Worm (Caenorhabditis elegans) whole organism, young adult: ENCODE results near the gene gpd-3.

ENCODE experiments used
- B0261.1 ChIP-seq: sonication (generic microtip); optimal IDR thresholded peaks from 2 replicates; lab custom pipeline; 2016; ENCODE audit warnings: mild to moderate bottlenecking, missing genetic modification characterization, moderate library complexity, missing compliant biosample characterization
- B0336.3 ChIP-seq: fragments of 200-800 bp; sonication (Bioruptor generic); IDR thresholded peaks from 2 replicates; pipeline ENCODE4 v1.3.6; 2022; ENCODE audit warnings: missing genetic modification characterization, missing compliant biosample characterization
- aptf-2 ChIP-seq: fragments of 200-800 bp; sonication (Bioruptor generic); conservative IDR thresholded peaks from 2 replicates; pipeline ENCODE4 v1.3.6; 2022; ENCODE audit warnings: missing genetic modification reagents, missing genetic modification characterization, missing compliant biosample characterization
- athp-1 ChIP-seq: sonication (generic microtip); optimal IDR thresholded peaks from 2 replicates; lab custom pipeline; 2017; ENCODE audit warnings: mild to moderate bottlenecking, missing genetic modification characterization, missing compliant biosample characterization
- attf-3 ChIP-seq: fragments of 200-800 bp; sonication (Bioruptor generic); conservative IDR thresholded peaks from 2 replicates; pipeline ENCODE4 v1.3.6; 2022; ENCODE audit warnings: missing genetic modification reagents, missing genetic modification characterization, missing compliant biosample characterization
- bed-2 ChIP-seq: fragments of 200-800 bp; sonication (Bioruptor generic); IDR thresholded peaks from 2 replicates; pipeline ENCODE4 v1.3.6; 2022; ENCODE audit warnings: missing genetic modification reagents, missing genetic modification characterization, missing compliant biosample characterization
- cebp-1 ChIP-seq, 2 experiments: fragments of 200-800 bp in 1 of 2; sonication (Bioruptor generic) in 1 of 2; sonication (generic microtip) in 1 of 2; IDR thresholded peaks in 1 of 2; optimal IDR thresholded peaks in 1 of 2; 2 replicates each; pipeline versions ENCODE4 v1.3.6 to Lab custom; 2017 to 2022; ENCODE audit warnings: missing compliant biosample characterization in 2 of 2, missing genetic modification characterization in 2 of 2, mild to moderate bottlenecking in 1 of 2, missing genetic modification reagents in 1 of 2, moderate library complexity in 1 of 2
- ceh-27 ChIP-seq: fragments of 200-800 bp; sonication (Bioruptor generic); optimal IDR thresholded peaks from 2 replicates; lab custom pipeline; 2018; ENCODE audit warnings: mild to moderate bottlenecking, missing genetic modification characterization, moderate library complexity, missing compliant biosample characterization
- ceh-40 ChIP-seq: fragments of 200-800 bp; sonication (Bioruptor generic); IDR thresholded peaks from 2 replicates; pipeline ENCODE4 v1.3.6; 2022; ENCODE audit warnings: missing genetic modification characterization, missing compliant biosample characterization
- dox-1 ChIP-seq: fragments of 200-800 bp; sonication (Bioruptor generic); IDR thresholded peaks from 2 replicates; pipeline ENCODE4 v1.3.6; 2022; ENCODE audit warnings: missing genetic modification reagents, missing genetic modification characterization, missing compliant biosample characterization
- ekl-4 ChIP-seq: fragments of 200-800 bp; sonication (Bioruptor generic); IDR thresholded peaks from 2 replicates; pipeline ENCODE4 v1.3.6; 2022; ENCODE audit warnings: missing genetic modification reagents, missing genetic modification characterization, missing compliant biosample characterization
- gei-17 ChIP-seq: fragments of 200-800 bp; sonication (Bioruptor generic); optimal IDR thresholded peaks from 2 replicates; lab custom pipeline; 2018; ENCODE audit warnings: mild to moderate bottlenecking, missing genetic modification characterization, missing compliant biosample characterization
- hlh-12 ChIP-seq: sonication (generic microtip); optimal IDR thresholded peaks from 2 replicates; lab custom pipeline; 2016; ENCODE audit warnings: missing genetic modification characterization, missing compliant biosample characterization
- hmg-1.2 ChIP-seq: fragments of 200-800 bp; sonication (Bioruptor generic); IDR thresholded peaks from 2 replicates; pipeline ENCODE4 v1.3.6; 2022; ENCODE audit warnings: missing genetic modification reagents, missing genetic modification characterization, missing compliant biosample characterization
- hmg-20 ChIP-seq: fragments of 200-800 bp; sonication (Bioruptor generic); IDR thresholded peaks from 2 replicates; pipeline ENCODE4 v1.3.6; 2022; ENCODE audit warnings: missing genetic modification reagents, missing genetic modification characterization, missing compliant biosample characterization
- let-607 ChIP-seq, 2 experiments: fragments of 200-800 bp in 1 of 2; sonication (Bioruptor generic) in 1 of 2; sonication (generic microtip) in 1 of 2; optimal IDR thresholded peaks; 2 replicates each; lab custom pipeline; 2016 to 2018; ENCODE audit warnings: mild to moderate bottlenecking in 2 of 2, missing compliant biosample characterization in 2 of 2, missing genetic modification characterization in 2 of 2, moderate library complexity in 2 of 2, missing genotype in 1 of 2
- lin-54 ChIP-seq: fragments of 200-800 bp; sonication (Bioruptor generic); optimal IDR thresholded peaks from 2 replicates; lab custom pipeline; 2018; ENCODE audit warnings: mild to moderate bottlenecking, missing genetic modification characterization, missing compliant biosample characterization
- lsy-27 ChIP-seq: sonication (generic microtip); optimal IDR thresholded peaks from 2 replicates; lab custom pipeline; 2017; ENCODE audit warnings: missing genetic modification characterization, mild to moderate bottlenecking, missing compliant biosample characterization, antibody characterized with exemption, missing genotype, borderline replicate concordance; ENCODE audit not compliant: insufficient read depth
- madf-6 ChIP-seq: fragments of 200-800 bp; sonication (Bioruptor generic); IDR thresholded peaks from 2 replicates; pipeline ENCODE4 v1.3.6; 2022; ENCODE audit warnings: missing genetic modification reagents, missing genetic modification characterization, missing compliant biosample characterization
- madf-8 ChIP-seq: fragments of 200-800 bp; sonication (Bioruptor generic); conservative IDR thresholded peaks from 2 replicates; pipeline ENCODE4 v1.3.6; 2022; ENCODE audit warnings: missing genetic modification reagents, missing genetic modification characterization, missing compliant biosample characterization
- mcd-1 ChIP-seq: fragments of 200-800 bp; sonication (Bioruptor generic); IDR thresholded peaks from 2 replicates; pipeline ENCODE4 v1.3.6; 2022; ENCODE audit warnings: missing genetic modification reagents, missing genetic modification characterization, missing compliant biosample characterization
- nfya-2 ChIP-seq: fragments of 200-800 bp; sonication (Bioruptor generic); IDR thresholded peaks from 2 replicates; pipeline ENCODE4 v1.3.6; 2022; ENCODE audit warnings: missing genetic modification reagents, missing genetic modification characterization, missing compliant biosample characterization
- nfyb-1 ChIP-seq: fragments of 200-800 bp; sonication (Bioruptor generic); IDR thresholded peaks from 2 replicates; pipeline ENCODE4 v1.3.6; 2022; ENCODE audit warnings: missing genetic modification reagents, missing genetic modification characterization, missing compliant biosample characterization
- nhr-80 ChIP-seq: sonication (generic microtip); optimal IDR thresholded peaks from 2 replicates; lab custom pipeline; 2016; ENCODE audit warnings: missing genetic modification characterization, missing compliant biosample characterization
- pha-4 ChIP-seq: fragments of 150-350 bp; sonication (generic microtip); optimal IDR thresholded peaks from 2 replicates; lab custom pipeline; 2014; ENCODE audit warnings: missing biosample characterization, missing genetic modification reagents, missing genetic modification characterization
- rec-8 ChIP-seq, 2 experiments: sonication (generic microtip); optimal IDR thresholded peaks; 2 replicates each; lab custom pipeline; 2016; ENCODE audit warnings: mild to moderate bottlenecking in 2 of 2, missing genetic modification characterization in 2 of 2, missing genetic modification reagents in 2 of 2, missing genotype in 2 of 2, missing biosample characterization in 1 of 2, missing compliant biosample characterization in 1 of 2, moderate library complexity in 1 of 2
- repo-1 ChIP-seq: sonication (generic microtip); optimal IDR thresholded peaks from 2 replicates; lab custom pipeline; 2017; ENCODE audit warnings: mild to moderate bottlenecking, missing genetic modification characterization, missing compliant biosample characterization
- snpc-4 ChIP-seq, 5 experiments: fragments of 150-350 bp in 1 of 5; sonication (generic microtip) in 4 of 5; optimal IDR thresholded peaks; 2 replicates each; lab custom pipeline; 2014 to 2018; ENCODE audit warnings: missing genetic modification characterization in 5 of 5, missing biosample characterization in 3 of 5, antibody characterized with exemption in 2 of 5, mild to moderate bottlenecking in 2 of 5, missing compliant biosample characterization in 2 of 5, missing genotype in 2 of 5, moderate library complexity in 2 of 5, missing genetic modification reagents in 1 of 5
- somi-1 ChIP-seq: fragments of 200-800 bp; sonication (Bioruptor generic); optimal IDR thresholded peaks from 2 replicates; lab custom pipeline; 2018; ENCODE audit warnings: mild to moderate bottlenecking, missing genetic modification characterization, missing compliant biosample characterization
- sptf-2 ChIP-seq: fragments of 200-800 bp; sonication (Bioruptor generic); optimal IDR thresholded peaks from 2 replicates; lab custom pipeline; 2018; ENCODE audit warnings: mild to moderate bottlenecking, missing genetic modification characterization, missing compliant biosample characterization
- tbp1 ChIP-seq: fragments of 200-800 bp; sonication (Bioruptor generic); optimal IDR thresholded peaks from 2 replicates; lab custom pipeline; 2018; ENCODE audit warnings: mild to moderate bottlenecking, missing genetic modification characterization, missing compliant biosample characterization
- zfh-2 ChIP-seq: fragments of 200-800 bp; sonication (Bioruptor generic); conservative IDR thresholded peaks from 2 replicates; pipeline ENCODE4 v1.3.6; 2022; ENCODE audit warnings: missing genetic modification reagents, missing genetic modification characterization, missing compliant biosample characterization
- ztf-3 ChIP-seq: fragments of 200-800 bp; sonication (Bioruptor generic); optimal IDR thresholded peaks from 2 replicates; lab custom pipeline; 2018; ENCODE audit warnings: mild to moderate bottlenecking, missing genetic modification characterization, missing compliant biosample characterization

gpd-3 gene

ce11 chrX:3106137-3106536 lies 7.0 kb downstream of the gpd-3 start, which contains the start of gene K10B3.5 (continued):
- TF ChIP-seq athp-1: no peak
- TF ChIP-seq let-607 (tag; optimal IDR thresholded peaks at IDR 0.05; lab: Kevin White, UChicago): no peak
- no peak for TF ChIP-seq rec-8 (tag; optimal IDR thresholded peaks at IDR 0.05; lab: Kevin White, UChicago)
- TF ChIP-seq hmg-20 (GFP tag; lab: Robert Waterston, UW): no peak
- TF ChIP-seq somi-1: no peak
- TF ChIP-seq madf-8: no peak
- no peak for TF ChIP-seq gei-17 (GFP tag; lab: Kevin White, UChicago)
- TF ChIP-seq nfya-2 (GFP tag; lab: Robert Waterston, UW): no peak
- TF ChIP-seq bed-2 (GFP tag; lab: Robert Waterston, UW): no peak
- no peak for TF ChIP-seq ekl-4 (GFP tag; lab: Robert Waterston, UW)
- TF ChIP-seq repo-1: no peak
- TF ChIP-seq lin-54 (GFP tag; lab: Kevin White, UChicago): no peak
- peak; percentile 15; the same call in 1 of the 2 replicates for TF ChIP-seq madf-6 (GFP tag; lab: Robert Waterston, UW)
- no peak for TF ChIP-seq sptf-2 (GFP tag; lab: Kevin White, UChicago)
- TF ChIP-seq ceh-40 (GFP tag; lab: Robert Waterston, UW): no peak
- TF ChIP-seq, all 124 proteins: peak for 17

- TF ChIP-seq tbp1: no peak
- TF ChIP-seq hlh-12: no peak
- TF ChIP-seq nhr-80: peak; percentile 29
- no peak for TF ChIP-seq ztf-3 (GFP tag; lab: Kevin White, UChicago)
- TF ChIP-seq nfyb-1 (GFP tag; lab: Robert Waterston, UW): peak; percentile 51; the same call in 1 of the 2 replicates
- peak; percentile 84 for TF ChIP-seq zfh-2 (GFP tag; lab: Robert Waterston, UW)
- TF ChIP-seq ceh-27 (GFP tag; lab: Kevin White, UChicago): peak; percentile 32
- TF ChIP-seq B0336.3: peak; percentile 33; the same call in 1 of the 2 replicates
- TF ChIP-seq B0261.1 (tag; lab: Kevin White, UChicago): no peak
- no peak for TF ChIP-seq cebp-1 (GFP tag; IDR thresholded peaks at IDR 0.05; lab: Robert Waterston, UW)
- peak; percentile 12 for TF ChIP-seq cebp-1 (tag; optimal IDR thresholded peaks at IDR 0.05; lab: Kevin White, UChicago)
- TF ChIP-seq hmg-20 (GFP tag; lab: Robert Waterston, UW): no peak
- no peak for TF ChIP-seq snpc-4 (GFP tag; optimal IDR thresholded peaks at IDR 0.05; lab: Kevin White, UChicago)
- no peak for TF ChIP-seq snpc-4 (tag; optimal IDR thresholded peaks at IDR 0.05; lab: Kevin White, UChicago)
- TF ChIP-seq attf-3: no peak
- no peak for TF ChIP-seq aptf-2
- TF ChIP-seq hmg-1.2 (GFP tag; lab: Robert Waterston, UW): peak; percentile 8; the same call in 1 of the 2 replicates
- peak; percentile 52; the same call in 1 of the 2 replicates for TF ChIP-seq mcd-1 (GFP tag; lab: Robert Waterston, UW)
- peak; percentile 33 to 39 for TF ChIP-seq let-607 (tag; optimal IDR thresholded peaks at IDR 0.05; lab: Kevin White, UChicago)
- TF ChIP-seq dox-1 (GFP tag; lab: Robert Waterston, UW): peak; percentile 58
These were observed 10.3 kb downstream of the gpd-3 start for ce11 chrX:3102817-3103216.

ce11 chrX:3102165-3102564 lies 11.0 kb downstream of the gpd-3 start, which contains the start of gene ztf-13:
ztf-13 (minus strand) TSS chrX:3102175.
- TF ChIP-seq cebp-1 (GFP tag; IDR thresholded peaks at IDR 0.05; lab: Robert Waterston, UW) (no peak), cebp-1 (tag; optimal IDR thresholded peaks at IDR 0.05; lab: Kevin White, UChicago) (peak; percentile 27), pha-4 (tag; lab: Kevin White, UChicago) (peak; percentile 6), nhr-80 (peak; percentile 0), lsy-27 (no peak)
